Fruit fly (Drosophila melanogaster): ENCODE measurements around the gene CG42812.

CG42812 gene

DNA sequence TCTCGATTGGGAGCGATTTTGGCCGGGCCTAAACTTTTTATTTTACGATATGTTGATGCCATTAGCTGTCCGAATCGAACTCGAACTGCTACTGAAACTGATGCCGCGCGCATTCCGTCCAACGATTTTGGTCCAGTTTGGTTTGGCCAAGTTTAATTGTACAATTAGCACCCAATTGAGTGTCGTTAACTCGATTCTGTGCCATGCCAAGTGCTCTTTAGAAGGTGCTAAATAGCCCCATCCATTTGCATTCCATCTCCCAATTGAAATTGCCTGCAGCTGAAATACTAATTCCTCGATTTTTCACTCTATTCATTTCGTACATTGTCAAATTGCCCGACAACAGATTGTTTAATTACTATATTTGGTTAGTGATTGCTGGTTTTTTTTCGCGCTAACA lies 7.6 kb upstream of the CG42812 start, which contains the start of gene CG17781:
Gene CG17781 (minus strand): TSS at position 101 of the 400 bp plus-strand sequence.
- no peak for TF ChIP-seq dsf (GFP tag; optimal IDR thresholded peaks at IDR 0.05; ENCODE audit: borderline replicate concordance)
- TF ChIP-seq Abd-B (GFP tag; optimal IDR thresholded peaks at IDR 0.05): no peak

DNA sequence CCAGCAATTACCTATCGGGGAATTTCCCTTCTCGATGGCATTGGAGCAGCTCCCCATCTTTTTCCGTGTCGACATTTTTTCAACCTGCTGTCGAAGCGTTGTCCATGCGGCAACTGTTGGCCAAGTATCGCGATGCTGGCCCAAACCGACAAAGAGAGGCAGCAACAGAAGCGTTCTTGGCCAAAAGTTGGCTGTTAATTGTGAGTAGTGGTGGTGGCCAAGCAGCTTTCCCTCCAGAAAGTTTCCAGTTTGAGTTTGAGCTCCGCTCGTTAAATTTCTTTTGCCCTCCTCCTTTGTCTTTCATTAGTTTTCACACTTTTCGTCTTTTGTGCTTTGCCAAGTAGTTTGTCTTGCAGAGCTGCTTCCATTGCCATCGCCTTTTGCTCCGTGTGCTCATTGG lies 4.7 kb upstream of the CG42812 start, which contains the start of gene CG17782:
Gene CG17782 (minus strand): TSS at position 101 of the 400 bp plus-strand sequence.
- TF ChIP-seq dl (GFP tag; optimal IDR thresholded peaks at IDR 0.05; ENCODE audit: insufficient read depth in 1 of 2, partially characterized antibody in 2 of 2): no peak
- no peak for TF ChIP-seq Vsx2 (GFP tag; optimal IDR thresholded peaks at IDR 0.05; ENCODE audit: partially characterized antibody)
- TF ChIP-seq HLH106 (tag; optimal IDR thresholded peaks at IDR 0.05): no peak
- no peak for TF ChIP-seq Jra (GFP tag; optimal IDR thresholded peaks at IDR 0.05)
- TF ChIP-seq OdsH (GFP tag; optimal IDR thresholded peaks at IDR 0.05): no peak
- TF ChIP-seq rgr (GFP tag; optimal IDR thresholded peaks at IDR 0.05): no peak
- TF ChIP-seq N (GFP tag; optimal IDR thresholded peaks at IDR 0.05): no peak
- TF ChIP-seq Abd-B (GFP tag; optimal IDR thresholded peaks at IDR 0.05): no peak
- TF ChIP-seq ey (GFP tag; optimal IDR thresholded peaks at IDR 0.05): no peak
- no peak for TF ChIP-seq brk (GFP tag; optimal IDR thresholded peaks at IDR 0.05)
- TF ChIP-seq jim (GFP tag; optimal IDR thresholded peaks at IDR 0.05): no peak
- TF ChIP-seq lola (GFP tag; optimal IDR thresholded peaks at IDR 0.05): no peak
- no peak for TF ChIP-seq Myc (optimal IDR thresholded peaks at IDR 0.05)
- TF ChIP-seq sage (GFP tag; optimal IDR thresholded peaks at IDR 0.05): no peak
- no peak for TF ChIP-seq Rel (GFP tag; optimal IDR thresholded peaks at IDR 0.05)
- no peak for TF ChIP-seq Rel (tag; optimal IDR thresholded peaks at IDR 0.05)

- no peak for TF ChIP-seq psq (GFP tag; optimal IDR thresholded peaks at IDR 0.05)
- no peak for TF ChIP-seq Rel (GFP tag; optimal IDR thresholded peaks at IDR 0.05)
- no peak for TF ChIP-seq Rel (tag; optimal IDR thresholded peaks at IDR 0.05)
- no peak for TF ChIP-seq N (GFP tag; optimal IDR thresholded peaks at IDR 0.05)
- TF ChIP-seq foxo (GFP tag; optimal IDR thresholded peaks at IDR 0.05): no peak
- no peak for TF ChIP-seq tai (GFP tag; optimal IDR thresholded peaks at IDR 0.05)
- TF ChIP-seq ey (GFP tag; optimal IDR thresholded peaks at IDR 0.05): no peak
These were observed 1.3 kb upstream of the CG42812 start, which contains the start of gene CG13614 for dm6 chr3R:24369268-24369667. CG13614 (plus strand) TSS chr3R:24369568.

dm6 chr3R:24367120-24367519 lies 844 bp downstream of the CG42812 start, which contains the start of gene CG42811:
CG42811 (minus strand) TSS chr3R:24367220.
- TF ChIP-seq Abd-B (GFP tag; optimal IDR thresholded peaks at IDR 0.05): no peak

dm6 chr3R:24364880-24365604 lies 2.9 kb downstream of the CG42812 start, which contains the start of the genes CG17784 and CG13613:
CG17784 (minus strand) TSS chr3R:24364980.
CG13613 (plus strand) TSS chr3R:24365554.
- no peak for TF ChIP-seq CG9705 (GFP tag; optimal IDR thresholded peaks at IDR 0.05)
- TF ChIP-seq GATAd (GFP tag; optimal IDR thresholded peaks at IDR 0.05): no peak
- no peak for TF ChIP-seq Rel (GFP tag; optimal IDR thresholded peaks at IDR 0.05)
- TF ChIP-seq Rel (tag; optimal IDR thresholded peaks at IDR 0.05): no peak
- no peak for TF ChIP-seq tai (GFP tag; optimal IDR thresholded peaks at IDR 0.05)
- no peak for TF ChIP-seq dsf (GFP tag; optimal IDR thresholded peaks at IDR 0.05; ENCODE audit: borderline replicate concordance)
- TF ChIP-seq sv (GFP tag; optimal IDR thresholded peaks at IDR 0.05): no peak
- no peak for TF ChIP-seq Mio (GFP tag; optimal IDR thresholded peaks at IDR 0.05)
- no peak for TF ChIP-seq h (GFP tag; optimal IDR thresholded peaks at IDR 0.05)
- TF ChIP-seq pan (optimal IDR thresholded peaks at IDR 0.05): no peak
- TF ChIP-seq dl (GFP tag; optimal IDR thresholded peaks at IDR 0.05; ENCODE audit: insufficient read depth in 1 of 2, partially characterized antibody in 2 of 2): no peak
- no peak for TF ChIP-seq Sp1 (GFP tag; optimal IDR thresholded peaks at IDR 0.05)
- TF ChIP-seq HLH106 (tag; optimal IDR thresholded peaks at IDR 0.05): no peak
- no peak for TF ChIP-seq Abd-B (GFP tag; optimal IDR thresholded peaks at IDR 0.05)
- no peak for TF ChIP-seq CG32264 (GFP tag; optimal IDR thresholded peaks at IDR 0.05)
- TF ChIP-seq br (GFP tag; optimal IDR thresholded peaks at IDR 0.05): no peak
- TF ChIP-seq lola (GFP tag; optimal IDR thresholded peaks at IDR 0.05): no peak
- no peak for TF ChIP-seq fru (GFP tag; optimal IDR thresholded peaks at IDR 0.05)
- TF ChIP-seq Dif (GFP tag; optimal IDR thresholded peaks at IDR 0.05; ENCODE audit: partially characterized antibody): no peak
- no peak for TF ChIP-seq brk (GFP tag; optimal IDR thresholded peaks at IDR 0.05)
- TF ChIP-seq foxo (GFP tag; optimal IDR thresholded peaks at IDR 0.05): no peak
